Worm (Caenorhabditis elegans) whole organism, young adult: ENCODE measurements around the gene lrx-1.

ENCODE experiments used
- B0019.2 ChIP-seq: fragments of 200-800 bp; sonication (Bioruptor generic); conservative IDR thresholded peaks from 2 replicates; pipeline ENCODE4 v1.3.6; 2022; ENCODE audit warnings: missing genetic modification reagents, missing genetic modification characterization, missing compliant biosample characterization
- B0261.1 ChIP-seq: sonication (generic microtip); optimal IDR thresholded peaks from 2 replicates; lab custom pipeline; 2016; ENCODE audit warnings: mild to moderate bottlenecking, missing genetic modification characterization, moderate library complexity, missing compliant biosample characterization
- B0336.3 ChIP-seq: fragments of 200-800 bp; sonication (Bioruptor generic); IDR thresholded peaks from 2 replicates; pipeline ENCODE4 v1.3.6; 2022; ENCODE audit warnings: missing genetic modification characterization, missing compliant biosample characterization
- C06A6.2 ChIP-seq: fragments of 200-800 bp; sonication (Bioruptor generic); conservative IDR thresholded peaks from 2 replicates; pipeline ENCODE4 v1.3.6; 2022; ENCODE audit warnings: missing genetic modification characterization, missing compliant biosample characterization
- T26A5.8 ChIP-seq: sonication (generic microtip); optimal IDR thresholded peaks from 2 replicates; lab custom pipeline; 2016; ENCODE audit warnings: missing genetic modification characterization, missing compliant biosample characterization
- attf-5 ChIP-seq: fragments of 200-800 bp; sonication (Bioruptor generic); optimal IDR thresholded peaks from 2 replicates; lab custom pipeline; 2018; ENCODE audit warnings: mild to moderate bottlenecking, missing genetic modification characterization, missing compliant biosample characterization
- cebp-1 ChIP-seq, 2 experiments: fragments of 200-800 bp in 1 of 2; sonication (Bioruptor generic) in 1 of 2; sonication (generic microtip) in 1 of 2; IDR thresholded peaks in 1 of 2; optimal IDR thresholded peaks in 1 of 2; 2 replicates each; pipeline versions ENCODE4 v1.3.6 to Lab custom; 2017 to 2022; ENCODE audit warnings: missing compliant biosample characterization in 2 of 2, missing genetic modification characterization in 2 of 2, mild to moderate bottlenecking in 1 of 2, missing genetic modification reagents in 1 of 2, moderate library complexity in 1 of 2
- ceh-100 ChIP-seq: fragments of 200-800 bp; sonication (Bioruptor generic); IDR thresholded peaks from 2 replicates; pipeline ENCODE4 v1.3.6; 2022; ENCODE audit warnings: missing genetic modification reagents, missing genetic modification characterization, missing compliant biosample characterization
- ceh-40 ChIP-seq: fragments of 200-800 bp; sonication (Bioruptor generic); IDR thresholded peaks from 2 replicates; pipeline ENCODE4 v1.3.6; 2022; ENCODE audit warnings: missing genetic modification characterization, missing compliant biosample characterization
- ceh-91 ChIP-seq: fragments of 200-800 bp; sonication (Bioruptor generic); IDR thresholded peaks from 2 replicates; pipeline ENCODE4 v1.3.6; 2022; ENCODE audit warnings: missing genetic modification reagents, missing genetic modification characterization, missing compliant biosample characterization
- egrh-3 ChIP-seq: fragments of 200-800 bp; sonication (Bioruptor generic); IDR thresholded peaks from 2 replicates; pipeline ENCODE4 v1.3.6; 2022; ENCODE audit warnings: missing genetic modification reagents, missing genetic modification characterization, missing compliant biosample characterization
- ekl-4 ChIP-seq: fragments of 200-800 bp; sonication (Bioruptor generic); IDR thresholded peaks from 2 replicates; pipeline ENCODE4 v1.3.6; 2022; ENCODE audit warnings: missing genetic modification reagents, missing genetic modification characterization, missing compliant biosample characterization
- ets-4 ChIP-seq: fragments of 200-800 bp; sonication (Bioruptor generic); optimal IDR thresholded peaks from 2 replicates; lab custom pipeline; 2018; ENCODE audit warnings: mild to moderate bottlenecking, missing genetic modification characterization, missing compliant biosample characterization
- him-1 ChIP-seq: sonication (generic microtip); optimal IDR thresholded peaks from 2 replicates; lab custom pipeline; 2016; ENCODE audit warnings: missing genotype, missing genetic modification reagents, missing genetic modification characterization, missing compliant biosample characterization
- hlh-12 ChIP-seq: sonication (generic microtip); optimal IDR thresholded peaks from 2 replicates; lab custom pipeline; 2016; ENCODE audit warnings: missing genetic modification characterization, missing compliant biosample characterization
- hsf-1 ChIP-seq: fragments of 200-800 bp; sonication (Bioruptor generic); IDR thresholded peaks from 2 replicates; pipeline ENCODE4 v1.3.6; 2022; ENCODE audit warnings: missing genetic modification reagents, missing genetic modification characterization, missing compliant biosample characterization
- let-526 ChIP-seq: fragments of 200-800 bp; sonication (Bioruptor generic); IDR thresholded peaks from 2 replicates; pipeline ENCODE4 v1.3.6; 2022; ENCODE audit warnings: missing genetic modification reagents, missing genetic modification characterization, missing compliant biosample characterization
- let-607 ChIP-seq, 2 experiments: fragments of 200-800 bp in 1 of 2; sonication (Bioruptor generic) in 1 of 2; sonication (generic microtip) in 1 of 2; optimal IDR thresholded peaks; 2 replicates each; lab custom pipeline; 2016 to 2018; ENCODE audit warnings: mild to moderate bottlenecking in 2 of 2, missing compliant biosample characterization in 2 of 2, missing genetic modification characterization in 2 of 2, moderate library complexity in 2 of 2, missing genotype in 1 of 2
- lsl-1 ChIP-seq: fragments of 200-800 bp; sonication (Bioruptor generic); optimal IDR thresholded peaks from 2 replicates; lab custom pipeline; 2018; ENCODE audit warnings: mild to moderate bottlenecking, missing genetic modification characterization, moderate library complexity, missing compliant biosample characterization
- lsy-27 ChIP-seq: sonication (generic microtip); optimal IDR thresholded peaks from 2 replicates; lab custom pipeline; 2017; ENCODE audit warnings: missing genetic modification characterization, mild to moderate bottlenecking, missing compliant biosample characterization, antibody characterized with exemption, missing genotype, borderline replicate concordance; ENCODE audit not compliant: insufficient read depth
- madf-8 ChIP-seq: fragments of 200-800 bp; sonication (Bioruptor generic); conservative IDR thresholded peaks from 2 replicates; pipeline ENCODE4 v1.3.6; 2022; ENCODE audit warnings: missing genetic modification reagents, missing genetic modification characterization, missing compliant biosample characterization
- mcd-1 ChIP-seq: fragments of 200-800 bp; sonication (Bioruptor generic); IDR thresholded peaks from 2 replicates; pipeline ENCODE4 v1.3.6; 2022; ENCODE audit warnings: missing genetic modification reagents, missing genetic modification characterization, missing compliant biosample characterization
- mes-4 ChIP-seq: sonication (generic microtip); optimal IDR thresholded peaks from 2 replicates; lab custom pipeline; 2016; ENCODE audit warnings: missing genotype, missing genetic modification characterization, missing compliant biosample characterization
- nfya-2 ChIP-seq: fragments of 200-800 bp; sonication (Bioruptor generic); IDR thresholded peaks from 2 replicates; pipeline ENCODE4 v1.3.6; 2022; ENCODE audit warnings: missing genetic modification reagents, missing genetic modification characterization, missing compliant biosample characterization
- nfyb-1 ChIP-seq: fragments of 200-800 bp; sonication (Bioruptor generic); IDR thresholded peaks from 2 replicates; pipeline ENCODE4 v1.3.6; 2022; ENCODE audit warnings: missing genetic modification reagents, missing genetic modification characterization, missing compliant biosample characterization
- nhr-80 ChIP-seq: sonication (generic microtip); optimal IDR thresholded peaks from 2 replicates; lab custom pipeline; 2016; ENCODE audit warnings: missing genetic modification characterization, missing compliant biosample characterization
- nhr-90 ChIP-seq: sonication (generic microtip); optimal IDR thresholded peaks from 2 replicates; lab custom pipeline; 2016; ENCODE audit warnings: missing genotype, mild to moderate bottlenecking, missing genetic modification characterization, missing compliant biosample characterization
- rec-8 ChIP-seq, 2 experiments: sonication (generic microtip); optimal IDR thresholded peaks; 2 replicates each; lab custom pipeline; 2016; ENCODE audit warnings: mild to moderate bottlenecking in 2 of 2, missing genetic modification characterization in 2 of 2, missing genetic modification reagents in 2 of 2, missing genotype in 2 of 2, missing biosample characterization in 1 of 2, missing compliant biosample characterization in 1 of 2, moderate library complexity in 1 of 2
- sea-2 ChIP-seq: fragments of 200-800 bp; sonication (Bioruptor generic); IDR thresholded peaks from 2 replicates; pipeline ENCODE4 v1.3.6; 2022; ENCODE audit warnings: missing genetic modification characterization, missing compliant biosample characterization
- snpc-1.1 ChIP-seq: sonication (generic microtip); optimal IDR thresholded peaks from 2 replicates; lab custom pipeline; 2017; ENCODE audit warnings: missing genetic modification characterization, mild to moderate bottlenecking, missing compliant biosample characterization, antibody characterized with exemption, moderate library complexity, missing genotype, missing genetic modification reagents; ENCODE audit not compliant: insufficient read depth
- snpc-1.3 ChIP-seq: sonication (generic microtip); optimal IDR thresholded peaks from 2 replicates; lab custom pipeline; 2017; ENCODE audit warnings: missing genetic modification characterization, mild to moderate bottlenecking, missing compliant biosample characterization, antibody characterized with exemption, moderate library complexity, missing genotype, missing genetic modification reagents; ENCODE audit not compliant: insufficient read depth
- snpc-4 ChIP-seq, 5 experiments: fragments of 150-350 bp in 1 of 5; sonication (generic microtip) in 4 of 5; optimal IDR thresholded peaks; 2 replicates each; lab custom pipeline; 2014 to 2018; ENCODE audit warnings: missing genetic modification characterization in 5 of 5, missing biosample characterization in 3 of 5, antibody characterized with exemption in 2 of 5, mild to moderate bottlenecking in 2 of 5, missing compliant biosample characterization in 2 of 5, missing genotype in 2 of 5, moderate library complexity in 2 of 5, missing genetic modification reagents in 1 of 5
- ztf-18 ChIP-seq: sonication (generic microtip); optimal IDR thresholded peaks from 2 replicates; lab custom pipeline; 2016; ENCODE audit warnings: missing genotype, mild to moderate bottlenecking, missing genetic modification characterization, missing compliant biosample characterization
- ztf-22 ChIP-seq: fragments of 200-800 bp; sonication (Bioruptor generic); optimal IDR thresholded peaks from 2 replicates; lab custom pipeline; 2018; ENCODE audit warnings: mild to moderate bottlenecking, missing genetic modification characterization, moderate library complexity, missing compliant biosample characterization
- ztf-25 ChIP-seq: fragments of 200-800 bp; sonication (Bioruptor generic); IDR thresholded peaks from 2 replicates; pipeline ENCODE4 v1.3.6; 2022; ENCODE audit warnings: missing genetic modification reagents, missing genetic modification characterization, missing compliant biosample characterization
- ztf-26 ChIP-seq: sonication (generic microtip); optimal IDR thresholded peaks from 2 replicates; lab custom pipeline; 2017; ENCODE audit warnings: missing genetic modification characterization, missing compliant biosample characterization
- ztf-28 ChIP-seq: fragments of 200-800 bp; sonication (Bioruptor generic); IDR thresholded peaks from 2 replicates; pipeline ENCODE4 v1.3.6; 2022; ENCODE audit warnings: missing genetic modification reagents, missing genetic modification characterization, missing compliant biosample characterization

lrx-1 gene

DNA sequence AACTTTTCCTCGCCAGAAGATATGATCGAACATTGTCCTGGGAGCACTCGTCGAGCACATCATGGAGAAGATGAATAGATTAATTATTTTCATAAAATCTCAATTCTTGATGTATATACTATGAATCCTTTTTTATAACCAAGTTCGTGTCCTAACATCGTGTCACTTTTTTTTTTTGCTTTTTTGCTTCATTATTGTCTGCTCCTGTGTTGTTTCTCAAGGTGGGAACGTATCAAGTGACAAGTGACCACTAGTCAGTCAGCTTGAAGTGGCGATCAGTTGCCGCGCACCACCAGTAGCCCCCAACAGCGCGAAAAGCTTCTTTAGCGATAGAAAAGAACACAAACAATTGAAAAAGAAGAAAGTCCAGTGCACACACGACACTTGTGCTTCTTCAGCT lies at the start of gene lrx-1:
TSS of gene lrx-1 (plus strand) at position 301 of the 400 bp plus-strand sequence.
- TF ChIP-seq him-1 (tag; lab: Kevin White, UChicago) = no peak
- TF ChIP-seq ztf-22 (GFP tag; lab: Kevin White, UChicago) = no peak
- TF ChIP-seq B0261.1 (tag; lab: Kevin White, UChicago) = no peak
- TF ChIP-seq cebp-1 (GFP tag; IDR thresholded peaks at IDR 0.05; lab: Robert Waterston, UW) = no peak
- TF ChIP-seq cebp-1 (tag; optimal IDR thresholded peaks at IDR 0.05; lab: Kevin White, UChicago) = no peak
- TF ChIP-seq hsf-1 (GFP tag; lab: Robert Waterston, UW) = no peak
- TF ChIP-seq nfyb-1 (GFP tag; lab: Robert Waterston, UW) = no peak
- TF ChIP-seq ceh-100 (GFP tag; lab: Robert Waterston, UW) = no peak
- TF ChIP-seq ztf-28 (GFP tag; lab: Robert Waterston, UW) = no peak
- TF ChIP-seq ceh-40 = no peak
- no peak for TF ChIP-seq snpc-1.3 (tag; lab: Kevin White, UChicago)
- no peak for TF ChIP-seq ekl-4 (GFP tag; lab: Robert Waterston, UW)
- no peak for TF ChIP-seq egrh-3 (GFP tag; lab: Robert Waterston, UW)
- TF ChIP-seq snpc-1.1 (tag; lab: Kevin White, UChicago) = no peak
- no peak for TF ChIP-seq B0019.2 (GFP tag; lab: Robert Waterston, UW)
- TF ChIP-seq mes-4 (tag; lab: Kevin White, UChicago) = no peak
- no peak for TF ChIP-seq T26A5.8
- TF ChIP-seq ets-4 (GFP tag; lab: Kevin White, UChicago) = no peak
- TF ChIP-seq ztf-25 (GFP tag; lab: Robert Waterston, UW) = no peak

DNA sequence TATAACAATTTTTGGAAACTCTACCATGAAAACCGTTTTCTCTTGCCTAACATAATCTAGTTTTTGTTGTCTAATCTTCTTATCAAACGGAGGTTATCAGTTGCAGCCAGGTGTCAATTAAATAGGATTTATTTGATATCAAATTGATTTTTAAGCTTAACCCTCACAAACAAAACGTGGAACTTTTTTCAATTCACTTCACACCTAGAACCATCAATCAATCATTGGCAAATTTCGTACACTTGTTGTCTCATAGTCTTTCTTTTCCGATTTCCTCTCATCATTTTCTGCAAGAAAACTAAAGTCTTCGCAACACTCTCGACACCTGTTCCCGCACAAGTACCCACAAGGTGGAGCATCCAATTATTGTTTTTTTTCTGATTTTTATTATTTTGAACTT lies 43.7 kb upstream of the lrx-1 start:
- peak; percentile 70 for TF ChIP-seq nhr-80 (tag; lab: Kevin White, UChicago)
- peak; percentile 96 for TF ChIP-seq let-607 (tag; optimal IDR thresholded peaks at IDR 0.05; lab: Kevin White, UChicago)
- TF ChIP-seq B0019.2 (GFP tag; lab: Robert Waterston, UW) = no peak
- TF ChIP-seq B0336.3 (GFP tag; lab: Robert Waterston, UW) = no peak
- TF ChIP-seq, all 124 proteins: peak for 2

DNA sequence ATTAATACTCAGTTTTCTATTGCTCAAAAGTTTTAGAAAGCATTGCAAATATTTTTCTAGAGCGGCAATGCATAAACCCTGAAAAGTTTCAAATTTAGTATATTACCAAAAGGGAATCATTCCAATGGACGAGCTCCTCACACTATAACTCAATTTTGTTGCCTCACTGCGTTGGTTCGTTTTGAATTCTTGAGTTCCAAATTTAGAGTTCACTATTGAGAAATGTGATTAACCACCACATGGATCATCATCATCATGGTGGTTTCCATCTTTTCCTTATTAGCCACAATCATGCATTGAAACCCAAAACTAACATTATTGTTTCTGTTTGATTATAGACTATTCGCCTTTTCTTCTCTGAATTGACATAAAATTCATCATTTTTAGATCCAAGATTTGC lies 42.4 kb upstream of the lrx-1 start:
- TF ChIP-seq rec-8 (tag; optimal IDR thresholded peaks at IDR 0.05; lab: Kevin White, UChicago) = no peak
- no peak for TF ChIP-seq snpc-4 (GFP tag; optimal IDR thresholded peaks at IDR 0.05; lab: Kevin White, UChicago)
- TF ChIP-seq snpc-4 (tag; optimal IDR thresholded peaks at IDR 0.05; lab: Kevin White, UChicago) = no peak
- TF ChIP-seq madf-8 (GFP tag; lab: Robert Waterston, UW) = no peak
- no peak for TF ChIP-seq nhr-90 (tag; lab: Kevin White, UChicago)
- no peak for TF ChIP-seq ceh-91 (GFP tag; lab: Robert Waterston, UW)
- no peak for TF ChIP-seq egrh-3 (GFP tag; lab: Robert Waterston, UW)
- no peak for TF ChIP-seq lsy-27

ce11 chrV:12211090-12211489 lies 41.3 kb upstream of the lrx-1 start:
- TF ChIP-seq C06A6.2 (GFP tag; lab: Robert Waterston, UW) (no peak), ztf-26 (no peak), let-526 (no peak), him-1 (tag; lab: Kevin White, UChicago) (no peak), hlh-12 (tag; lab: Kevin White, UChicago) (no peak), mcd-1 (no peak), lsl-1 (GFP tag; lab: Kevin White, UChicago) (no peak), ztf-18 (tag; lab: Kevin White, UChicago) (no peak), attf-5 (GFP tag; lab: Kevin White, UChicago) (no peak), nfya-2 (GFP tag; lab: Robert Waterston, UW) (no peak), sea-2 (GFP tag; lab: Robert Waterston, UW) (no peak)
- TF ChIP-seq, all 124 proteins: peak for 0
